Fruit fly (Drosophila melanogaster): ENCODE measurements around the gene CG12111.
A peak's percentile ranks its signal among the peaks of the same experiment; 100 is the strongest.

- TF ChIP-seq CG17359 (tag; optimal IDR thresholded peaks at IDR 0.05) (no peak), bbx (GFP tag; IDR thresholded peaks at IDR 0.05; ENCODE audit: partially characterized antibody) (no peak), Doc2 (GFP tag; IDR thresholded peaks at IDR 0.05) (no peak), kay (GFP tag; optimal IDR thresholded peaks at IDR 0.05) (no peak), run (tag; optimal IDR thresholded peaks at IDR 0.05) (no peak), CG8359 (GFP tag; optimal IDR thresholded peaks at IDR 0.05; ENCODE audit: borderline replicate concordance) (no peak), aop (GFP tag; IDR thresholded peaks at IDR 0.05) (no peak), zen2 (GFP tag; IDR thresholded peaks at IDR 0.05; ENCODE audit: partially characterized antibody) (peak; percentile 35; the same call in 1 of the 3 replicates)
Observed at dm6 chrX:8591685-8592127, 21.0 kb upstream of the CG12111 start, which contains the start of the genes CG12659 and Crag.

Data from whole organism, embryonic.